Worm (Caenorhabditis elegans): Measurements from ENCODE around the gene rol-6.

DNA sequence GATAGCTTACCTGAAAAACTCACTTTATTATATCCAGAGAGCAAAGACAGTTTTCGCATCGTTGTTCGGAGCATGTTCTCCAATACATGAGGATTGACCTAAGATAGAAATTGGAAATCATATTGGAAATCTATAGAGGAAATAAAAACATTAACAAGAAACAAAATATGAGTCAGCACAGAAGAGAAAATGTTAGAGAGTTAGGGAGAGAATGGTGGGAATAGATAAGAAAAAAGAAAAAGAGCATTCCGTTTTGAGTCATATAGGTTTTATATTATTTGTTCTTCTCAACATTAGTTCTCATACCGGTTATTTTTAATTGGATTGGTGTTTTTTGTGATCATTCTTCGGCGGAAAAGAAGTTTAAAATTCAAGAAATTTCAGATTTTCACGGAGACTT, 48.0 kb upstream of the rol-6 start, which contains the start of gene hgap-2:
- TF ChIP-seq ama-1 (optimal IDR thresholded peaks at IDR 0.05) (no peak), duxl-1 (tag; optimal IDR thresholded peaks at IDR 0.05; ENCODE audit: poor library complexity) (no peak), aha-1 (tag) (no peak), ztf-11 (tag; optimal IDR thresholded peaks at IDR 0.05) (no peak), T20F7.1 (GFP tag; optimal IDR thresholded peaks at IDR 0.05) (no peak), set-16 (GFP tag; IDR thresholded peaks at IDR 0.05) (no peak), dmd-8 (GFP tag; IDR thresholded peaks at IDR 0.05) (no peak), lir-3 (tag; optimal IDR thresholded peaks at IDR 0.05) (no peak), mdl-1 (tag; optimal IDR thresholded peaks at IDR 0.05) (no peak), unc-130 (GFP tag; optimal IDR thresholded peaks at IDR 0.05) (no peak), ceh-28 (tag; optimal IDR thresholded peaks at IDR 0.05) (no peak), nhr-76 (tag; optimal IDR thresholded peaks at IDR 0.05) (no peak), hlh-30 (tag; optimal IDR thresholded peaks at IDR 0.05; ENCODE audit: insufficient read depth) (no peak), daf-8 (GFP tag; IDR thresholded peaks at IDR 0.05) (no peak)

Measured in whole organism, L4 larva.